Worm (Caenorhabditis elegans): Measurements from ENCODE around the gene C17B7.4.

Gene C17B7.4

DNA sequence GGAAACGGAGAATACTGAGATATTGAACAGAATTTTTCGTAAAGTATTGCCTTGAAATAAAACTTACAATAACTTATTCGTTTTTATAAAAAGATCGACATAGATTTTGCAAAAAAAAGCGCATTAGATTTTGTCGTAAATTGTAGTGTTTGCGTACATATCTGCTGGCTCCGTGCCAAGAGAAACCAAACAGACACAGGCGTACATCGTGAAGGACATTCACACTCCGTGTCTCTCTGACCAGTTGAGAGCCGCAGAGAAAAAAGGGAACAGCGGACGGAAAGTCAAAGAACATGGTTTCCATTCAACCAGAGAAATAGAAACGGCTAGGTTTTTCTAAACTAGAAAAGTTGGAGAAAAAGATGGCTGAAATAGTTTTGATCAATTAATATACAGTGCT lies 23.8 kb upstream of the C17B7.4 start, which contains the start of gene arrd-19 (continued):
- TF ChIP-seq unc-55 (GFP tag; optimal IDR thresholded peaks at IDR 0.05) (peak; percentile 69), aly-2 (tag; optimal IDR thresholded peaks at IDR 0.05) (no peak)

ce11 chrV:3316108-3316507 lies 23.0 kb upstream of the C17B7.4 start, which contains the start of gene F35F10.1:
Gene F35F10.1 (plus strand): TSS chrV:3316307.
- TF ChIP-seq aly-2 (tag; optimal IDR thresholded peaks at IDR 0.05) (no peak), sma-9 (GFP tag; optimal IDR thresholded peaks at IDR 0.05) (peak; percentile 70), sma-9 (tag; optimal IDR thresholded peaks at IDR 0.05) (no peak)

- TF ChIP-seq nhr-10 (tag; optimal IDR thresholded peaks at IDR 0.05): no peak
- TF ChIP-seq lin-13 (GFP tag; optimal IDR thresholded peaks at IDR 0.05): no peak
- TF ChIP-seq nhr-6 (tag; optimal IDR thresholded peaks at IDR 0.05): no peak
- no peak for TF ChIP-seq nhr-237 (tag; optimal IDR thresholded peaks at IDR 0.05)
- TF ChIP-seq nhr-77 (tag; optimal IDR thresholded peaks at IDR 0.05): no peak
- TF ChIP-seq alr-1 (tag; optimal IDR thresholded peaks at IDR 0.05): no peak
- no peak for TF ChIP-seq nhr-129 (tag; optimal IDR thresholded peaks at IDR 0.05)
- TF ChIP-seq lsy-2 (tag; optimal IDR thresholded peaks at IDR 0.05): no peak
- TF ChIP-seq aly-2 (tag; optimal IDR thresholded peaks at IDR 0.05): no peak
- no peak for TF ChIP-seq mab-5 (tag; optimal IDR thresholded peaks at IDR 0.05)
- TF ChIP-seq ztf-1 (GFP tag; conservative IDR thresholded peaks at IDR 0.05): no peak
- TF ChIP-seq blmp-1 (tag; optimal IDR thresholded peaks at IDR 0.05; ENCODE audit: insufficient read depth): no peak
Observed at ce11 chrV:3318975-3319374, 20.1 kb upstream of the C17B7.4 start, which contains the start of gene F35F10.13. Gene F35F10.13 (minus strand): TSS chrV:3319075.

- no peak for TF ChIP-seq nhr-77 (tag; optimal IDR thresholded peaks at IDR 0.05)
- TF ChIP-seq dmd-4 (tag; optimal IDR thresholded peaks at IDR 0.05): no peak
- TF ChIP-seq C34F6.9 (tag; optimal IDR thresholded peaks at IDR 0.05): no peak
- TF ChIP-seq nhr-6 (tag; optimal IDR thresholded peaks at IDR 0.05): no peak
- no peak for TF ChIP-seq F13H6.1 (tag; optimal IDR thresholded peaks at IDR 0.05)
- no peak for TF ChIP-seq ceh-82 (tag; optimal IDR thresholded peaks at IDR 0.05)
- TF ChIP-seq R02D3.7 (tag; optimal IDR thresholded peaks at IDR 0.05): no peak
- no peak for TF ChIP-seq lin-11 (tag; optimal IDR thresholded peaks at IDR 0.05)
- TF ChIP-seq peb-1 (tag; optimal IDR thresholded peaks at IDR 0.05): no peak
- TF ChIP-seq ZK546.5 (tag; optimal IDR thresholded peaks at IDR 0.05): no peak
- TF ChIP-seq unc-55 (GFP tag; optimal IDR thresholded peaks at IDR 0.05): no peak
- TF ChIP-seq nhr-12 (tag; optimal IDR thresholded peaks at IDR 0.05): no peak
- TF ChIP-seq nhr-21 (tag; optimal IDR thresholded peaks at IDR 0.05): no peak
- no peak for TF ChIP-seq nhr-129 (tag; optimal IDR thresholded peaks at IDR 0.05)
Observed at ce11 chrV:3320005-3320404, 19.1 kb upstream of the C17B7.4 start, which contains the start of gene F35F10.14. Gene F35F10.14 (minus strand): TSS chrV:3320105.

DNA sequence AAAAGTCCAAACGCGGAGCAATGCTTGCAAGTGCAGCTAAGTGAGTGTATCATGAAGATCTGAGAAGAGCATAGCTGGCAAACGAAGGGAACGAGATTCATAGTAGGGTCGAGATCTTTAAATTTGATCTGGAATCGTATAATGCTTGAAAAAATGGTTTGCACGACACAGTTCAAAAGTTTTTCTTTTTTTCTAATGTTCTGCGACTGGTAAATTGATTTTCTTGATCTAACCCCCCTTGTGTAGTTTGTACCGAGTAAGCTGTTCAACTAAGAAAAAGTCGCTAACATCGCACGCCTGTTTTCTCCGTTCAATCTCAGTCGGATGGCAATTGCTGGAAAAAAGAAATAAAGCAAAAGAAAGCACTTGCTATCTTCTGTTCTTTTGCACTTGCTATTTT lies 18.7 kb upstream of the C17B7.4 start, which contains the start of gene C17B7.14:
Gene C17B7.14 (minus strand): TSS at position 101 of the 400 bp plus-strand sequence.
- TF ChIP-seq sma-3 (GFP tag; optimal IDR thresholded peaks at IDR 0.05): no peak
- no peak for TF ChIP-seq egl-27 (tag; optimal IDR thresholded peaks at IDR 0.05)
- TF ChIP-seq ceh-82 (tag; optimal IDR thresholded peaks at IDR 0.05): no peak
- TF ChIP-seq ztf-11 (tag; optimal IDR thresholded peaks at IDR 0.05): no peak
- no peak for TF ChIP-seq sem-4 (tag; optimal IDR thresholded peaks at IDR 0.05)
- no peak for TF ChIP-seq nhr-12 (tag; optimal IDR thresholded peaks at IDR 0.05)
- TF ChIP-seq ztf-1 (GFP tag; conservative IDR thresholded peaks at IDR 0.05): no peak
- TF ChIP-seq C34F6.9 (tag; optimal IDR thresholded peaks at IDR 0.05): no peak
- TF ChIP-seq F13H6.1 (tag; optimal IDR thresholded peaks at IDR 0.05): no peak
- TF ChIP-seq alr-1 (tag; optimal IDR thresholded peaks at IDR 0.05): no peak
- TF ChIP-seq snpc-4 (tag; optimal IDR thresholded peaks at IDR 0.05): no peak
- no peak for TF ChIP-seq ama-1 (optimal IDR thresholded peaks at IDR 0.05)

DNA sequence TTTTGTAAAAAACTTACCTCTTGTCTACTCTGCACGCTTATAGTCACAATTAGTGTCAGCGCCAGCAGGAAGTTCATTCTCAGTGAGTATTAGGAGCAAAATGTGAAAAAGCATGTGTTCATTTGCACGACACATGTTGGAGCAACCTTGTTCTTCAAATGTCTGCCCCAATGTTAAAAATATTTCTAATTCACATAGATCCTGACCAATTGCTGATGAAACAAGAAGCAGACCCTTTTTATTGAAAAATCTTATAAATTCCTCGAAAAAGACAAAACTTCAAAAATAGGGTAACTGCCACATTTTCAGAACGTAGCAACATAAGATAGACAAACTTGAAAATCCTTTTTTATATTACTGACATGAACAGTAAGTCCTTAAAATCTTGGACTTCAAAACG lies 14.9 kb upstream of the C17B7.4 start, which contains the start of gene C17B7.8:
Gene C17B7.8 (minus strand): TSS at position 101 of the 400 bp plus-strand sequence.
- no peak for TF ChIP-seq alr-1 (tag; optimal IDR thresholded peaks at IDR 0.05)
- no peak for TF ChIP-seq lsy-2 (tag; optimal IDR thresholded peaks at IDR 0.05)
- no peak for TF ChIP-seq dmd-4 (tag; optimal IDR thresholded peaks at IDR 0.05)
- no peak for TF ChIP-seq nhr-10 (tag; optimal IDR thresholded peaks at IDR 0.05)
- TF ChIP-seq snpc-4 (tag; optimal IDR thresholded peaks at IDR 0.05): no peak
- no peak for TF ChIP-seq ztf-4 (tag; optimal IDR thresholded peaks at IDR 0.05)
- TF ChIP-seq lin-11 (tag; optimal IDR thresholded peaks at IDR 0.05): no peak
- no peak for TF ChIP-seq nhr-6 (tag; optimal IDR thresholded peaks at IDR 0.05)
- no peak for TF ChIP-seq fos-1 (tag; optimal IDR thresholded peaks at IDR 0.05)
- no peak for TF ChIP-seq lin-13 (GFP tag; optimal IDR thresholded peaks at IDR 0.05)
- TF ChIP-seq sem-4 (tag; optimal IDR thresholded peaks at IDR 0.05): no peak
- no peak for TF ChIP-seq nhr-25 (tag; optimal IDR thresholded peaks at IDR 0.05)

All from whole organism, L2 larva.